Worm (Caenorhabditis elegans): ENCODE results near the gene gspd-1.

The gspd-1 gene

DNA sequence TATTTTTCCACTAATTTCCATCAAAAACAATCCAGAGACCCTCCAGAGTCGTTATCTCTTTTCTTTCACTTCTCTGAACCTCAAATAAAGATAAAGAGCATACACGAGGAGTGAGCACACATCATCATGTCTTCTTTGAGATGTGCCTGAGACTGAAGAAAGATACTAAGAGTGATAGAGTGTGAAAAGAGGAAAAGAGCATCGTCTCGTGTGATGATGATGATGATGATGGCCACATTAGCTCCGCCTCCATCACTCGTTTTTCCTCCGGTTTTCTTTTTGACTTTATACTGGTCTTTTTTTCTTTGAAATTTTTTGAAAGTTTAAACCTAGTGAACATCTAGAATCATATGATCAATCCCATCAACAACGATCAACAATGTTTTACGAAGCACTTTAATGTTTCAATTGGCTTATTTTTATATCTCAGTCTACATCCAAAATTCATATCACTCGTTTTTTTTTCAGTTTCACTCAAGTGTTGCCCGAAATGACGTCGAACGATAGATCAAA is 36.8 kb downstream of the gspd-1 start, which contains the start of gene T01G1.2:
Gene T01G1.2, plus strand, starts transcription at position 463 of the 513 bp plus-strand sequence.
- TF ChIP-seq ama-1 (optimal IDR thresholded peaks at IDR 0.05) (no peak), tra-4 (tag; optimal IDR thresholded peaks at IDR 0.05) (no peak), tbx-11 (GFP tag; IDR thresholded peaks at IDR 0.05) (no peak), B0310.2 (tag; optimal IDR thresholded peaks at IDR 0.05) (no peak), pes-1 (GFP tag; IDR thresholded peaks at IDR 0.05) (no peak), scrt-1 (GFP tag; IDR thresholded peaks at IDR 0.05) (no peak), ceh-13 (GFP tag; optimal IDR thresholded peaks at IDR 0.05) (no peak), F13C5.2 (tag; optimal IDR thresholded peaks at IDR 0.05) (no peak), hmbx-1 (tag; optimal IDR thresholded peaks at IDR 0.05) (no peak), aly-1 (tag; optimal IDR thresholded peaks at IDR 0.05) (no peak), hmg-4 (GFP tag; optimal IDR thresholded peaks at IDR 0.05) (no peak), ets-7 (tag; optimal IDR thresholded peaks at IDR 0.05) (no peak), flt-1 (GFP tag; IDR thresholded peaks at IDR 0.05) (no peak), ceh-36 (tag; optimal IDR thresholded peaks at IDR 0.05) (no peak), tbx-37 (GFP tag; conservative IDR thresholded peaks at IDR 0.05) (no peak)

DNA sequence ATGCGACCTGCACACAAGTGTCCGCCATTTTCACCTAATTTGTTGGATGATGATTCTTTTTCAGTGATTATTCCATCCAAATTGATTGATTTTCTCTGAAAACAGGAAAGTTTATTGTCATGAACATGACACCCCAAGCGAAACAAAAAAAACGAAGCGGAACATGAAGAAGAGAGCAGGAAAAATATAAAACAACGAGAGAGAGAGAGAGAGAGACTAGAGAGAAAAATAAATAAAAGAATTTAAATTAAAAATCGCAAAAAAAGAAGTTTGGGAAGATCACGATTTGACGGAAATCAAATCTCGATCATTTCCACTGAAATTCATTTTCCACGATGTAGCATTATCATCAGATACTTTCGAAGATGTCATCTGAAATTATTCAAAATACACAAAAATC is 42.5 kb downstream of the gspd-1 start, which contains the start of gene klp-12:
Gene klp-12, minus strand, starts transcription at position 101 of the 400 bp plus-strand sequence.
- TF ChIP-seq ceh-13 (GFP tag; optimal IDR thresholded peaks at IDR 0.05): no peak
- no peak for TF ChIP-seq tra-4 (tag; optimal IDR thresholded peaks at IDR 0.05)
- TF ChIP-seq hmg-4 (GFP tag; optimal IDR thresholded peaks at IDR 0.05): no peak
- TF ChIP-seq hnd-1 (tag; optimal IDR thresholded peaks at IDR 0.05): no peak
- no peak for TF ChIP-seq ama-1 (optimal IDR thresholded peaks at IDR 0.05)
- no peak for TF ChIP-seq hmbx-1 (tag; optimal IDR thresholded peaks at IDR 0.05)
- no peak for TF ChIP-seq ets-7 (tag; optimal IDR thresholded peaks at IDR 0.05)
- no peak for TF ChIP-seq ceh-36 (tag; optimal IDR thresholded peaks at IDR 0.05)
- TF ChIP-seq flt-1 (GFP tag; IDR thresholded peaks at IDR 0.05): no peak
- TF ChIP-seq B0310.2 (tag; optimal IDR thresholded peaks at IDR 0.05): no peak
- no peak for TF ChIP-seq sea-1 (GFP tag; conservative IDR thresholded peaks at IDR 0.05)

DNA sequence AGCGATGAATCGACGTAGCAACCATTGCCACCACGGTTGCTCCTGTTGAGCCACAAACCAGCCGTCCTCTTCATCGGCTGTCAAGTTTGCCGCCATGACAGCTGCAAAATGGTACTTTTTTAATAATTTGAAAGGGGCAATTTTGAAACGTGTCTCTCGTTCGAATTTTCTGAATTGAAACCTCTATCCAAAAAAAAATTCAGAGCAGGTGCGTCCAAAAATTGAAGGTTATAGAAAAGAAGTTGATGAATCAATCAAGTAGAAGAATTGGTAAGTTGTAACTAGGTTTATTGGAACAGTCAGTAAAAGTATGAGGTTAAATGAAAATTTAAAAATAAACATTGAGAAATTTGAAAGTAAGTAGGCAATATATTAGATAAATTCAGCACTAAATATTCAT is 44.2 kb downstream of the gspd-1 start, which contains the start of gene T01G1.4:
Gene T01G1.4, minus strand, starts transcription at position 101 of the 400 bp plus-strand sequence.
- TF ChIP-seq F13C5.2 (tag; optimal IDR thresholded peaks at IDR 0.05) (no peak), hnd-1 (tag; optimal IDR thresholded peaks at IDR 0.05) (no peak), ama-1 (optimal IDR thresholded peaks at IDR 0.05) (no peak)

DNA sequence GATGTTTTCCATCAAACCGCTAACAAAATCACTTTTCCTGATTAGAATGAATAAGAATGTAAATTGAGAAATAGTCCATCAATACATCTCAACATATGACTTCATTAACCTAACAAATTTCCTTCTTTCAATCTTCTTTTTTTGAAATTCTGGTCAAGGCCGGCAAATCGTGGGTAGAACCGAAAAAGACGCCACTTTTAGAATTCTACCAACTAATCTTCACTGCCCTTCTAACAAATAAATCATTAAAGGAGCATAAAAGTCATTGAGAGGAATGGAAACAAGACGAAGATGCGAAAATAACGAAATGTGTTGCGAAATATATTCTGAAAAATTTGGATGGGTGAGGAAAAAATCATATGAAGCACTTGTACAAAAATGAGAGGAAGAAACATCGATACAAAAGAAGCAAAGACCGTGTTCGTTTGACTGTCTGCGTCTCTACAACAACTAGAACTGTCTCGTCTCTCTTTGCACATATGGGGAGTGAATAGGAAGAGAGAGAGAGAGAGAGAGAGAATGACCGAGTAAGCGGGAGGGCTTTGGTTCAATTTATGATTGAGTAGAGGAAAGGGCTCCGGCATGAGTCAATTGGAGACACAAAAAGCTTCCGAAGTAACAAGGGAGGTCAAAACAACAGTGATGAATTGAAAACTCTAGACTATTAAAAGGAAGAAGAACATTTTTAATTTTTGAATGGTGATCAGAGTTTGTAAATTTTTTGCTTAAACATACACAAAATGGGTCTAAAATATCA is 46.8 kb downstream of the gspd-1 start:
- TF ChIP-seq ceh-13 (GFP tag; optimal IDR thresholded peaks at IDR 0.05): no peak
- TF ChIP-seq hmg-4 (GFP tag; optimal IDR thresholded peaks at IDR 0.05): no peak

Measured in whole organism, early embryonic.